Fruit fly (Drosophila melanogaster): Measurements from ENCODE around the gene CG5439.
A peak's percentile ranks its signal among the peaks of the same experiment; 100 is the strongest.

Gene CG5439

DNA sequence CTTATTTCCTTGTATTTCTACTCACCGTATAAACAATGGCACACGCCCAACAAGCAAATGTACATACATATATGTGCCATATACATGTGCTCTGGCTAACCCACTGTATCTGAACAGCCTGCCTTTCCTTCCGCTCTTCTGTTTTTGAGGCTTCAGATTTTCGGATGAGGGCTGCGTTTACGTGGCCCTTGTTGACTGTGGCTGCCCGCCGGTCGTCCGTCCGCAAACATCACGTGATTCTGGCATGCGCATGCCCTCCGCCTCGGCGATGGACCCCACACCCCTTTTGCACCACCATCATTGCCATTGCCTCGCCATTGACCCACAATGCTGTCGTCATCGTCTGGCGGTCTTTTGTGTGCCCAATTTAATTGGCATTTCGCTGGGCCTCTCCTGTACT, 28.3 kb downstream of the CG5439 start (continued):
- TF ChIP-seq CG6808 (GFP tag; optimal IDR thresholded peaks at IDR 0.05) (no peak), eg (GFP tag; IDR thresholded peaks at IDR 0.05) (peak; percentile 46; the same call in 1 of the 3 replicates), fd59A (GFP tag; optimal IDR thresholded peaks at IDR 0.05) (no peak), esn (GFP tag; optimal IDR thresholded peaks at IDR 0.05) (peak; percentile 44), dac (GFP tag; optimal IDR thresholded peaks at IDR 0.05) (no peak), Ets21C (GFP tag; optimal IDR thresholded peaks at IDR 0.05) (no peak), CG4318 (GFP tag; optimal IDR thresholded peaks at IDR 0.05) (no peak), CG3919 (GFP tag; optimal IDR thresholded peaks at IDR 0.05) (peak; percentile 40), ss (GFP tag; optimal IDR thresholded peaks at IDR 0.05) (peak; percentile 35 to 62), CG6854 (GFP tag; optimal IDR thresholded peaks at IDR 0.05) (peak; percentile 66), dsx (GFP tag; optimal IDR thresholded peaks at IDR 0.05; ENCODE audit: poor library complexity, severe bottlenecking) (no peak), vri (GFP tag; optimal IDR thresholded peaks at IDR 0.05) (no peak), net (GFP tag; optimal IDR thresholded peaks at IDR 0.05) (no peak), CG6792 (GFP tag; optimal IDR thresholded peaks at IDR 0.05) (no peak), CG8119 (GFP tag; IDR thresholded peaks at IDR 0.05) (no peak), spab (GFP tag; optimal IDR thresholded peaks at IDR 0.05) (no peak)

DNA sequence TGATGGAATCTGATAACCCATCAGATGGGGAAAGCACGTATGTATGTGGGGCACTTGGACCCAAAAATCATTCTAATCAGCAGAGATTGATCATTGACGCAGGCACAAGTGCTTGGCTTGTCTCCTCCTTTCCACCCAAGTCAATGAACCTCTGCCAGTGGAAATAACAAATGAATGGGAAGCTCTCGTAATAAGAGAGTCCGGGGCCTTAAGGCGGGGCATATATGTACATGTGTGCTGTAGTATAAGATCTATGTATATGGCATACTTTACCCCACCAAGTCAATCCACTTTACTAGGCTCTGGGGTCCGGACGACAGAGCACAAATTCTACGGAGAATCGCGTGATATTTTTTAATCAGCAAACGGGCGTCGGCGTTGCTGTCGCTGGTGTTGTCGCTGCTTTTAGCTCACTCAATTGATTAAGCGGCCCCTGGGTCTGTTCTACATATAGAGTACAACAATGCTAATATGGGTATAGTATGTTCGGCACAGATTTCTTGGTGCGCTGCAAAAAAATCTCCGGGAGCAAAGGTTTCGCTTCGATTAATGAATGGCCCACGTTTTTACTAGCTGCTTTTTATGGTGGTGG, 29.2 kb downstream of the CG5439 start:
- TF ChIP-seq fd59A (GFP tag; optimal IDR thresholded peaks at IDR 0.05) (no peak), ss (GFP tag; optimal IDR thresholded peaks at IDR 0.05) (peak; percentile 5 to 73), CG11294 (GFP tag; IDR thresholded peaks at IDR 0.05) (no peak), CG16779 (tag; optimal IDR thresholded peaks at IDR 0.05) (peak; percentile 52), lz (GFP tag; optimal IDR thresholded peaks at IDR 0.05) (no peak), CG31627 (GFP tag; optimal IDR thresholded peaks at IDR 0.05) (no peak), achi (GFP tag; optimal IDR thresholded peaks at IDR 0.05) (no peak), CG9139 (GFP tag; optimal IDR thresholded peaks at IDR 0.05) (peak; percentile 17), esn (GFP tag; optimal IDR thresholded peaks at IDR 0.05) (no peak), fd85E (GFP tag; optimal IDR thresholded peaks at IDR 0.05) (no peak), Lpt (GFP tag; optimal IDR thresholded peaks at IDR 0.05) (peak; percentile 32), Eip78C (GFP tag) (peak; percentile 77), CG11902 (GFP tag; optimal IDR thresholded peaks at IDR 0.05) (no peak), CG6854 (GFP tag; optimal IDR thresholded peaks at IDR 0.05) (no peak), Eip75B (GFP tag; optimal IDR thresholded peaks at IDR 0.05) (peak; percentile 31), CG8632 (GFP tag; optimal IDR thresholded peaks at IDR 0.05) (no peak), salr (GFP tag; optimal IDR thresholded peaks at IDR 0.05) (no peak), CG11762 (GFP tag; optimal IDR thresholded peaks at IDR 0.05; ENCODE audit: insufficient read depth) (no peak), Ets96B (tag; optimal IDR thresholded peaks at IDR 0.05) (no peak), CG1621 (tag; optimal IDR thresholded peaks at IDR 0.05) (peak; percentile 39), cyc (GFP tag; optimal IDR thresholded peaks at IDR 0.05) (no peak), CG8119 (GFP tag; IDR thresholded peaks at IDR 0.05) (0 out of 3 replicates have a peak, but pooled peaks have one; percentile 35), eg (GFP tag; IDR thresholded peaks at IDR 0.05) (peak; percentile 61; the same call in 2 of the 3 replicates), vri (GFP tag; optimal IDR thresholded peaks at IDR 0.05) (peak; percentile 55), CG8319 (GFP tag; optimal IDR thresholded peaks at IDR 0.05) (no peak), CG6163 (GFP tag; IDR thresholded peaks at IDR 0.05) (peak; percentile 65; the same call in 2 of the 3 replicates), svp (GFP tag) (peak; percentile 89), CG3919 (GFP tag; optimal IDR thresholded peaks at IDR 0.05) (peak; percentile 23), CG7368 (GFP tag; optimal IDR thresholded peaks at IDR 0.05) (no peak), CG6276 (GFP tag; optimal IDR thresholded peaks at IDR 0.05) (peak; percentile 44), topi (GFP tag; optimal IDR thresholded peaks at IDR 0.05) (no peak), fkh (GFP tag; optimal IDR thresholded peaks at IDR 0.05) (peak; percentile 8), CG10631 (GFP tag; optimal IDR thresholded peaks at IDR 0.05) (no peak), Eip93F (GFP tag; optimal IDR thresholded peaks at IDR 0.05) (no peak), CG15336 (GFP tag; IDR thresholded peaks at IDR 0.05) (0 out of 2 replicates have a peak, but pooled peaks have one; percentile 27)
